Worm (Caenorhabditis elegans) whole organism, dauer: ENCODE results near the gene sptl-2.

Experiments
- unc-62 ChIP-seq: sonication (generic microtip); optimal IDR thresholded peaks from 2 replicates; lab custom pipeline; 2017; ENCODE audit warnings: missing biosample characterization, missing genetic modification reagents, missing genetic modification characterization

sptl-2 gene

ce11 chrV:8067800-8068199 is 50.8 kb downstream of the sptl-2 start, which contains the start of gene str-140:
Gene str-140, minus strand, starts transcription at chrV:8067900.
- TF ChIP-seq unc-62 = no peak

ce11 chrV:8069637-8070036 is 52.6 kb downstream of the sptl-2 start, which contains the start of gene str-143:
Gene str-143, minus strand, starts transcription at chrV:8069737.
- TF ChIP-seq unc-62 = no peak
